Fruit fly (Drosophila melanogaster): ENCODE data around the gene CG31668.

The CG31668 gene

DNA sequence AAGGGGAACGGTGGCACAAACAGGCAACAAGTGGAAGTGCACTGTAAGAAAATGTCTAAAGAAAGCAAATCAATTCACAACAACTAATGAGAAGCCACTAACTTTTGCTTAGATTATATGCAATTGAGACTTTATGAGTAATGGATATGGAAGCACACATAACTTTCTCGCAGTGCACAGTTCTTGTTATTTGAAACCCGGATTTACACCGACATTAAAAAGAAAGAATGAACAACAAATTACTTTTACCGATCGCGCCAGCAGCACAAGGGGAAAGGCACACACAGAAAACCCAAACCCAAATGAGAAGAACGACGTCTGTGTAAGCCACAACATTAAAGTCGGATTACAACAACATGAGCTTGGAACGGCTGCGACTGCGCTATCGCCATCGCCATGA, 16.9 kb downstream of the CG31668 start (continued):
- peak; percentile 64 for TF ChIP-seq MTF-1 (GFP tag; optimal IDR thresholded peaks at IDR 0.05; ENCODE audit: borderline replicate concordance)
- TF ChIP-seq CG10979 (tag; optimal IDR thresholded peaks at IDR 0.05) = peak; percentile 91
- peak; percentile 27 for TF ChIP-seq NfI (GFP tag; optimal IDR thresholded peaks at IDR 0.05)
- TF ChIP-seq Xrp1 (GFP tag; IDR thresholded peaks at IDR 0.05) = peak; percentile 90
- TF ChIP-seq Hand (GFP tag; optimal IDR thresholded peaks at IDR 0.05) = no peak
- TF ChIP-seq CG17385 (GFP tag; optimal IDR thresholded peaks at IDR 0.05) = peak; percentile 17
- peak; percentile 19 for TF ChIP-seq Ets97D (GFP tag; optimal IDR thresholded peaks at IDR 0.05)
- no peak for TF ChIP-seq fd3F (GFP tag; optimal IDR thresholded peaks at IDR 0.05)
- peak; percentile 70 for TF ChIP-seq sens-2 (GFP tag; IDR thresholded peaks at IDR 0.05)
- TF ChIP-seq Mrtf (GFP tag; IDR thresholded peaks at IDR 0.05) = no peak
- peak; percentile 83 for TF ChIP-seq CG15601 (tag; optimal IDR thresholded peaks at IDR 0.05)
- peak; percentile 64 for TF ChIP-seq fd64A (GFP tag; optimal IDR thresholded peaks at IDR 0.05)
- TF ChIP-seq Awh (GFP tag; IDR thresholded peaks at IDR 0.05) = peak; percentile 71; the same call in 1 of the 2 replicates
- no peak for TF ChIP-seq HmgD (GFP tag; optimal IDR thresholded peaks at IDR 0.05)
- peak; percentile 37; the same call in 1 of the 2 replicates for TF ChIP-seq CG10366 (GFP tag; IDR thresholded peaks at IDR 0.05)
- peak; percentile 53 for TF ChIP-seq grau (tag; optimal IDR thresholded peaks at IDR 0.05)
- peak; percentile 67 for TF ChIP-seq Xbp1 (GFP tag; optimal IDR thresholded peaks at IDR 0.05)
- TF ChIP-seq CG2712 (tag; optimal IDR thresholded peaks at IDR 0.05) = peak; percentile 90
- no peak for TF ChIP-seq cad (GFP tag; optimal IDR thresholded peaks at IDR 0.05)
- TF ChIP-seq CG11398 (GFP tag; optimal IDR thresholded peaks at IDR 0.05) = peak; percentile 47
- no peak for TF ChIP-seq bigmax (GFP tag; optimal IDR thresholded peaks at IDR 0.05)
- TF ChIP-seq otp (GFP tag; IDR thresholded peaks at IDR 0.05) = peak; percentile 70; the same call in 2 of the 3 replicates
- TF ChIP-seq salm (tag; optimal IDR thresholded peaks at IDR 0.05) = no peak
- peak; percentile 18 for TF ChIP-seq CG12155 (GFP tag; optimal IDR thresholded peaks at IDR 0.05)
- peak; percentile 13 for TF ChIP-seq CG17186 (GFP tag; optimal IDR thresholded peaks at IDR 0.05)
- TF ChIP-seq CG6813 (GFP tag; optimal IDR thresholded peaks at IDR 0.05) = peak; percentile 35
- TF ChIP-seq tup (GFP tag; optimal IDR thresholded peaks at IDR 0.05) = peak; percentile 14
- TF ChIP-seq CG14050 (GFP tag; IDR thresholded peaks at IDR 0.05) = peak; percentile 21; the same call in 1 of the 3 replicates
- no peak for TF ChIP-seq psq (GFP tag; optimal IDR thresholded peaks at IDR 0.05)
- TF ChIP-seq pita (GFP tag; optimal IDR thresholded peaks at IDR 0.05) = no peak
- peak; percentile 67 for TF ChIP-seq Side (GFP tag; optimal IDR thresholded peaks at IDR 0.05)
- peak; percentile 52; the same call in 1 of the 2 replicates for TF ChIP-seq CG14667 (GFP tag; IDR thresholded peaks at IDR 0.05)
- peak; percentile 44 for TF ChIP-seq CG12219 (GFP tag; optimal IDR thresholded peaks at IDR 0.05)
- TF ChIP-seq Atf6 (GFP tag; IDR thresholded peaks at IDR 0.05) = no peak
- peak; percentile 66 for TF ChIP-seq Ptx1 (GFP tag; IDR thresholded peaks at IDR 0.05)
- TF ChIP-seq Kr (GFP tag; optimal IDR thresholded peaks at IDR 0.05) = no peak
- TF ChIP-seq tgo (GFP tag; IDR thresholded peaks at IDR 0.05) = peak; percentile 35; the same call in 1 of the 3 replicates
- TF ChIP-seq cato (GFP tag; optimal IDR thresholded peaks at IDR 0.05; ENCODE audit: borderline replicate concordance) = peak; percentile 24
- peak; percentile 68 for TF ChIP-seq CG15696 (tag; optimal IDR thresholded peaks at IDR 0.05)
- TF ChIP-seq CG16815 (GFP tag; optimal IDR thresholded peaks at IDR 0.05) = peak; percentile 72
- peak; percentile 81 for TF ChIP-seq CG4820 (GFP tag; optimal IDR thresholded peaks at IDR 0.05)
- TF ChIP-seq gt (GFP tag; IDR thresholded peaks at IDR 0.05) = peak; percentile 57; the same call in 1 of the 2 replicates
- TF ChIP-seq amos (GFP tag; IDR thresholded peaks at IDR 0.05; ENCODE audit: partially characterized antibody) = 0 out of 2 replicates have a peak, but pooled peaks have one; percentile 9
- peak; percentile 36 for TF ChIP-seq PHDP (tag; optimal IDR thresholded peaks at IDR 0.05)
- TF ChIP-seq Antp (GFP tag; optimal IDR thresholded peaks at IDR 0.05) = peak; percentile 65
- no peak for TF ChIP-seq BtbVII (GFP tag; optimal IDR thresholded peaks at IDR 0.05)
- peak; percentile 80 for TF ChIP-seq nmo (GFP tag; optimal IDR thresholded peaks at IDR 0.05)
- TF ChIP-seq CG14860 (GFP tag; IDR thresholded peaks at IDR 0.05; ENCODE audit: partially characterized antibody) = no peak
- peak; percentile 60 for TF ChIP-seq CG8359 (GFP tag; optimal IDR thresholded peaks at IDR 0.05; ENCODE audit: borderline replicate concordance)
- TF ChIP-seq ERR (GFP tag; optimal IDR thresholded peaks at IDR 0.05) = no peak
